Worm (Caenorhabditis elegans) whole organism, L3 larva: ENCODE data around the gene arc-1.

ENCODE experiments used
- R02D3.7 ChIP-seq: fragments of 150-350 bp; optimal IDR thresholded peaks from 2 replicates; lab custom pipeline; 2014; ENCODE audit warnings: missing biosample characterization, missing genetic modification characterization
- ZK546.5 ChIP-seq: sonication (generic microtip); optimal IDR thresholded peaks from 2 replicates; lab custom pipeline; 2017; ENCODE audit warnings: missing biosample characterization, missing genetic modification characterization
- aly-2 ChIP-seq: fragments of 150-350 bp; optimal IDR thresholded peaks from 2 replicates; lab custom pipeline; 2014; ENCODE audit warnings: missing biosample characterization, missing genetic modification characterization
- ceh-28 ChIP-seq: fragments of 150-350 bp; optimal IDR thresholded peaks from 2 replicates; lab custom pipeline; 2014; ENCODE audit warnings: missing biosample characterization, missing genetic modification reagents, missing genetic modification characterization
- ceh-82 ChIP-seq: fragments of 150-350 bp; optimal IDR thresholded peaks from 2 replicates; lab custom pipeline; 2014; ENCODE audit warnings: missing biosample characterization, missing genetic modification characterization
- ceh-9 ChIP-seq: sonication (generic microtip); optimal IDR thresholded peaks from 2 replicates; lab custom pipeline; 2018; ENCODE audit warnings: missing biosample characterization, missing genetic modification characterization
- daf-12 ChIP-seq: fragments of 150-350 bp; optimal IDR thresholded peaks from 2 replicates; lab custom pipeline; 2014; ENCODE audit warnings: missing biosample characterization, missing genetic modification reagents, missing genetic modification characterization
- egl-27 ChIP-seq: sonication (generic microtip); optimal IDR thresholded peaks from 4 replicates; lab custom pipeline; 2017; ENCODE audit warnings: missing biosample characterization, missing genetic modification reagents, missing genetic modification characterization
- egl-5 ChIP-seq: fragments of 150-350 bp; optimal IDR thresholded peaks from 2 replicates; lab custom pipeline; 2017; ENCODE audit warnings: missing biosample characterization, missing genetic modification reagents, missing genetic modification characterization, inconsistent platforms
- elt-1 ChIP-seq: fragments of 150-350 bp; optimal IDR thresholded peaks from 2 replicates; lab custom pipeline; 2014; ENCODE audit warnings: missing biosample characterization, missing genetic modification characterization
- elt-2 ChIP-seq: sonication (generic microtip); optimal IDR thresholded peaks from 2 replicates; lab custom pipeline; 2016; ENCODE audit warnings: missing genetic modification reagents, mild to moderate bottlenecking, missing genetic modification characterization, missing compliant biosample characterization
- elt-3 ChIP-seq, 3 experiments: fragments of 150-350 bp in 1 of 3; sonication (generic microtip) in 2 of 3; optimal IDR thresholded peaks; 2 replicates in 2 of 3; 4 replicates in 1 of 3; lab custom pipeline; 2014 to 2017; ENCODE audit warnings: missing biosample characterization in 3 of 3, missing genetic modification characterization in 3 of 3
- eor-1 ChIP-seq, 2 experiments: fragments of 150-350 bp; optimal IDR thresholded peaks; 2 replicates each; lab custom pipeline; 2014 to 2018; ENCODE audit warnings: missing biosample characterization in 2 of 2, missing genetic modification characterization in 2 of 2
- fkh-2 ChIP-seq: fragments of 150-350 bp; optimal IDR thresholded peaks from 2 replicates; lab custom pipeline; 2014; ENCODE audit warnings: missing biosample characterization, missing genetic modification reagents, missing genetic modification characterization
- hmg-11 ChIP-seq: sonication (generic microtip); optimal IDR thresholded peaks from 2 replicates; lab custom pipeline; 2016; ENCODE audit warnings: missing genetic modification characterization, missing compliant biosample characterization
- lin-15B ChIP-seq: fragments of 150-350 bp; optimal IDR thresholded peaks from 2 replicates; lab custom pipeline; 2014; ENCODE audit warnings: missing biosample characterization, missing genetic modification characterization
- lin-39 ChIP-seq: fragments of 150-350 bp; optimal IDR thresholded peaks from 2 replicates; lab custom pipeline; 2018; ENCODE audit warnings: missing biosample characterization, missing genetic modification reagents, missing genetic modification characterization
- lsy-12 ChIP-seq: sonication (generic microtip); optimal IDR thresholded peaks from 2 replicates; lab custom pipeline; 2016; ENCODE audit warnings: mild to moderate bottlenecking, missing genetic modification characterization, missing compliant biosample characterization
- nfya-1 ChIP-seq: sonication (generic microtip); optimal IDR thresholded peaks from 2 replicates; lab custom pipeline; 2017; ENCODE audit warnings: missing genetic modification characterization, mild to moderate bottlenecking, missing compliant biosample characterization, antibody characterized with exemption, moderate library complexity; ENCODE audit not compliant: insufficient read depth
- nhr-11 ChIP-seq: fragments of 150-350 bp; optimal IDR thresholded peaks from 2 replicates; lab custom pipeline; 2014; ENCODE audit warnings: missing biosample characterization, missing genetic modification characterization
- nhr-12 ChIP-seq: fragments of 150-350 bp; optimal IDR thresholded peaks from 2 replicates; lab custom pipeline; 2014; ENCODE audit warnings: missing biosample characterization, missing genetic modification characterization
- nhr-23 ChIP-seq: fragments of 150-350 bp; optimal IDR thresholded peaks from 2 replicates; lab custom pipeline; 2014; ENCODE audit warnings: missing biosample characterization, missing genetic modification reagents, missing genetic modification characterization
- nhr-237 ChIP-seq: fragments of 150-350 bp; optimal IDR thresholded peaks from 2 replicates; lab custom pipeline; 2014; ENCODE audit warnings: missing biosample characterization, missing genetic modification characterization
- nhr-25 ChIP-seq: sonication (generic microtip); optimal IDR thresholded peaks from 2 replicates; lab custom pipeline; 2017; ENCODE audit warnings: missing biosample characterization, missing genetic modification characterization
- nhr-43 ChIP-seq: sonication (generic microtip); optimal IDR thresholded peaks from 2 replicates; lab custom pipeline; 2016; ENCODE audit warnings: mild to moderate bottlenecking, missing genetic modification characterization, missing compliant biosample characterization; ENCODE audit not compliant: poor library complexity, severe bottlenecking
- nhr-76 ChIP-seq: fragments of 150-350 bp; sonication (generic microtip); optimal IDR thresholded peaks from 5 replicates; lab custom pipeline; 2014; ENCODE audit warnings: missing biosample characterization, missing genetic modification characterization
- pha-4 ChIP-seq: fragments of 150-350 bp; optimal IDR thresholded peaks from 2 replicates; lab custom pipeline; 2014; ENCODE audit warnings: missing biosample characterization, missing genetic modification reagents, missing genetic modification characterization
- pqm-1 ChIP-seq: fragments of 150-350 bp; optimal IDR thresholded peaks from 2 replicates; lab custom pipeline; 2017; ENCODE audit warnings: missing biosample characterization, missing genetic modification characterization, inconsistent platforms
- sea-2 ChIP-seq: fragments of 150-350 bp; sonication (generic microtip); optimal IDR thresholded peaks from 4 replicates; lab custom pipeline; 2014; ENCODE audit warnings: missing biosample characterization, missing genetic modification reagents, missing genetic modification characterization
- skn-1 ChIP-seq: fragments of 150-350 bp; optimal IDR thresholded peaks from 2 replicates; lab custom pipeline; 2014; ENCODE audit warnings: missing biosample characterization, missing genetic modification characterization
- snpc-4 ChIP-seq: fragments of 150-350 bp; optimal IDR thresholded peaks from 2 replicates; lab custom pipeline; 2014; ENCODE audit warnings: missing biosample characterization, missing genetic modification characterization
- tbx-2 ChIP-seq: sonication (generic microtip); optimal IDR thresholded peaks from 2 replicates; lab custom pipeline; 2016; ENCODE audit warnings: mild to moderate bottlenecking, missing genetic modification characterization, missing compliant biosample characterization
- unc-39 ChIP-seq: sonication (generic microtip); optimal IDR thresholded peaks from 4 replicates; lab custom pipeline; 2017; ENCODE audit warnings: missing biosample characterization, missing genetic modification characterization
- unc-62 ChIP-seq: fragments of 150-350 bp; sonication (generic microtip); optimal IDR thresholded peaks from 4 replicates; lab custom pipeline; 2014; ENCODE audit warnings: missing biosample characterization, missing genetic modification reagents, missing genetic modification characterization
- ztf-11 ChIP-seq: fragments of 150-350 bp; optimal IDR thresholded peaks from 2 replicates; lab custom pipeline; 2014; ENCODE audit warnings: missing biosample characterization, missing genetic modification characterization
- ztf-4 ChIP-seq: fragments of 150-350 bp; optimal IDR thresholded peaks from 2 replicates; lab custom pipeline; 2014; ENCODE audit warnings: missing biosample characterization, missing genetic modification characterization

arc-1 gene

ce11 chrII:9662797-9663196 is 12.0 kb upstream of the arc-1 start, which contains the start of gene cyp-13A10:
TSS of gene cyp-13A10 (minus strand) at chrII:9662884.
- TF ChIP-seq fkh-2 = no peak
- no peak for TF ChIP-seq lsy-12
- TF ChIP-seq pha-4 (tag; lab: Kevin White, UChicago) = no peak
- TF ChIP-seq unc-62 (GFP tag; lab: Kevin White, UChicago) = no peak
- no peak for TF ChIP-seq elt-3 (tag; optimal IDR thresholded peaks at IDR 0.05; lab: Kevin White, UChicago)
- no peak for TF ChIP-seq egl-27 (tag; lab: Kevin White, UChicago)
- TF ChIP-seq ztf-11 = no peak
- no peak for TF ChIP-seq ceh-82
- no peak for TF ChIP-seq daf-12 (tag; lab: Kevin White, UChicago)
- TF ChIP-seq nhr-25 = no peak
- TF ChIP-seq, all 47 proteins: peak for 0

DNA sequence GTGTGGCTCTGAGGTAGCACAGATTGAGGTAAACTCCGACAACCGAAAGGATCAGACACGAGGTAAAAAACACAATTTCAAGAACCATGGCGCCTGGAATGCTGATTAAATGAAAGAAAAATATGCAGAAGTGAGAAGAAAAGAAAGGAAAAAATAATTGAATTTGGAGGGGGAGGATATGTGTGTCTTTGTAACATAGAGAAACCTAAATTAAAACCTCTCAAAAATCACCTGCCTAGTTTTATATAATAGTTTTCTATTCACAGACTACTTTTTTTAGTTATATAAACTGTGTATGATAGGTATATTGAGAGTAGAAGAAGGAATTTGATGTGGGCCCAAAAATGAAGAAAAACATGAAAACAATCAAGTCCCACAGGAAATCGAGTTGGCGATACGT is 9.2 kb upstream of the arc-1 start, which contains the start of gene ZK1320.5:
Gene ZK1320.5, minus strand, starts transcription at position 101 of the 400 bp plus-strand sequence.
- TF ChIP-seq snpc-4 = no peak
- no peak for TF ChIP-seq pqm-1 (tag; lab: Kevin White, UChicago)
- no peak for TF ChIP-seq nhr-11
- no peak for TF ChIP-seq nhr-43
- no peak for TF ChIP-seq lin-15B (tag; lab: Kevin White, UChicago)
- no peak for TF ChIP-seq ceh-28 (tag; lab: Kevin White, UChicago)
- TF ChIP-seq R02D3.7 (tag; lab: Kevin White, UChicago) = no peak
- no peak for TF ChIP-seq nhr-237 (tag; lab: Kevin White, UChicago)
- no peak for TF ChIP-seq skn-1 (tag; lab: Kevin White, UChicago)
- TF ChIP-seq nhr-76 (tag; lab: Kevin White, UChicago) = no peak
- TF ChIP-seq tbx-2 = no peak
- TF ChIP-seq lin-39 (tag; lab: Kevin White, UChicago) = no peak
- TF ChIP-seq aly-2 = no peak
- no peak for TF ChIP-seq elt-1
- TF ChIP-seq, all 47 proteins: peak for 0

ce11 chrII:9667382-9667781 is 7.4 kb upstream of the arc-1 start, which contains the start of gene ZK1320.11:
TSS of gene ZK1320.11 (plus strand) at chrII:9667624.
- TF ChIP-seq pha-4 (tag; lab: Kevin White, UChicago) (peak; percentile 19), nfya-1 (tag; lab: Kevin White, UChicago) (peak; percentile 34), ceh-9 (tag; lab: Kevin White, UChicago) (no peak)

- TF ChIP-seq lin-15B (tag; lab: Kevin White, UChicago) = peak; percentile 47
- TF ChIP-seq ztf-4 (tag; lab: Kevin White, UChicago) = no peak
- no peak for TF ChIP-seq unc-39 (tag; lab: Kevin White, UChicago)
- no peak for TF ChIP-seq ztf-11
- TF ChIP-seq nhr-25 = peak; percentile 6
- TF ChIP-seq hmg-11 (tag; lab: Kevin White, UChicago) = peak; percentile 55
- TF ChIP-seq elt-2 (tag; lab: Kevin White, UChicago) = peak; percentile 12
- TF ChIP-seq pha-4 (tag; lab: Kevin White, UChicago) = peak; percentile 84
- TF ChIP-seq nhr-23 (tag; lab: Kevin White, UChicago) = peak; percentile 57
- TF ChIP-seq nhr-12 (tag; lab: Kevin White, UChicago) = no peak
- no peak for TF ChIP-seq ZK546.5 (tag; lab: Kevin White, UChicago)
- TF ChIP-seq lin-39 (tag; lab: Kevin White, UChicago) = peak; percentile 7
- peak; percentile 92 for TF ChIP-seq R02D3.7 (tag; lab: Kevin White, UChicago)
- TF ChIP-seq eor-1 (tag; optimal IDR thresholded peaks at IDR 0.05; lab: Kevin White, UChicago) = no peak
- no peak for TF ChIP-seq sea-2
Measured at ce11 chrII:9668959-9669358, 5.8 kb upstream of the arc-1 start, which contains the start of gene taf-8. TSS of gene taf-8 (plus strand) at chrII:9669318.

DNA sequence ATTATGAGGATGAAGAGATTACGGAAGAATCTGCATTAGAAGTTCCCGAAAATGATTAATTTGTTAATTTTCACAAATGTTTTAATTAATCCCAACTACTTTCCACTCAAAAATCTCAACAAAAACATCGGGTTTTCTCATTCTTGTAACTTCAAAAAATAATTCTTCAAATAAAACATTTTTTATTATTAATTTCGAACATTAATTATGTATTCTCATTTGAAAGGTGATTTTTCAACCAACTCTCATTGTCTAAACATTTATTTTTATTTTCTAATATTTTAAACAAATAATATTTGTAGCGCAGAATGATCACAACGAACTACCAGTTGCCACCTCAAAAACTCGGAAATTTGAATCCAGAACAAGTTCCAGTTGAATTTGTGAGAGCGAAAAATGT is 3.5 kb upstream of the arc-1 start, which contains the start of gene ZK1320.7:
Gene ZK1320.7, plus strand, starts transcription at position 301 of the 400 bp plus-strand sequence.
- TF ChIP-seq ztf-4 (tag; lab: Kevin White, UChicago) (no peak), R02D3.7 (tag; lab: Kevin White, UChicago) (no peak), ceh-28 (tag; lab: Kevin White, UChicago) (no peak), egl-5 (no peak), eor-1 (tag; optimal IDR thresholded peaks at IDR 0.05; lab: Kevin White, UChicago) (no peak), ceh-82 (no peak), tbx-2 (no peak)
